Worm (Caenorhabditis elegans) whole organism, midembryonic: ENCODE data around the gene hrpf-2.

Experiments used
- T22C8.4 ChIP-seq: fragments of 200-800 bp; sonication (Bioruptor generic); IDR thresholded peaks from 2 replicates; pipeline ENCODE4 v1.3.6; 2022; ENCODE audit warnings: missing genetic modification characterization, missing compliant biosample characterization
- flt-1 ChIP-seq: fragments of 200-800 bp; sonication (Bioruptor generic); IDR thresholded peaks from 2 replicates; pipeline ENCODE4 v1.3.6; 2022; ENCODE audit warnings: missing genetic modification characterization, missing compliant biosample characterization
- klf-2 ChIP-seq: fragments of 200-800 bp; sonication (Bioruptor generic); conservative IDR thresholded peaks from 2 replicates; pipeline ENCODE4 v1.3.6; 2022; ENCODE audit warnings: missing genetic modification reagents, missing genetic modification characterization, missing compliant biosample characterization
- ztf-23 ChIP-seq: fragments of 200-800 bp; sonication (Bioruptor generic); IDR thresholded peaks from 2 replicates; pipeline ENCODE4 v1.3.6; 2022; ENCODE audit warnings: missing genetic modification reagents, missing genetic modification characterization, missing compliant biosample characterization

ce11 chrIV:6402386-6402905 lies 26.1 kb upstream of the hrpf-2 start, which contains the start of gene sfrp-1:
- TF ChIP-seq flt-1 (no peak), ztf-23 (GFP tag; lab: Robert Waterston, UW) (no peak), klf-2 (no peak), T22C8.4 (GFP tag; lab: Robert Waterston, UW) (no peak)
